Fruit fly (Drosophila melanogaster): ENCODE measurements around the gene wol.

The wol gene

DNA sequence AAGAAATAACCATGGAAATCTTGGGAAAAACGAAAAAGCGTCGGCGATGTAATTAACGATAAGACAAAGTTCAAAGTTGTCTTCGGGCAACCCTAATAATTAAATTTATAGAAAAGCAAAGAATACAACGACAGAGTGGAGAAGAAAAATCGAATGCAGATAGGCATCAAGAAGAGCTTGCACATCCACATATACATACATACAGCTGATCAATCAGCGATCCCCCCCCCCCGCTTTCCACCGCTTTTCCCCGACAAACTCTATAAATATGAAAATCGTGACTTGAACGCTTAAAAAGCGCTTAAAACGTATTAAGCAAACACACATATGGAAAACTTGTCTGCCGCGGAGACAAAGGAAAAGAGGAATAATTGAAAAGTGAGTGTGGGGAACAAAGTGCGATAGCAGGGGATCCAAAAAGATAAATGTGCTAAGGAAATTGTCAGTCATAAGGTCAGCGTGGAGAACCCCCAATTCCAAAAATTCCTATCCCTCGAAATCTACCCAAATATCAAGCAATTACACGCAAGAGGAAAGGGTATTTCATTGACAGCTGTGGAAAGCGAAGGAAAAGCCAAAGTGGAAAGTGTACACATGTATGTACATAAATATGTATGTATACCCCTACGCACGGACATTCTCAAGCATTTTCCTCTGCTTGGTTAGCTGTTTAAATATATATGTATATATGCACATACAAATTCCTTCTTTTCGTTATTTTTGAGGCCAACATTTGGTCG is 13.3 kb downstream of the wol start (continued):
- TF ChIP-seq tll (GFP tag; optimal IDR thresholded peaks at IDR 0.05) (peak in 1 of 2 experiments; percentile 71), CG15601 (tag; optimal IDR thresholded peaks at IDR 0.05) (peak; percentile 9), sd (tag; optimal IDR thresholded peaks at IDR 0.05) (peak; percentile 58), CG15696 (tag; optimal IDR thresholded peaks at IDR 0.05) (peak; percentile 53), Hr78 (GFP tag; optimal IDR thresholded peaks at IDR 0.05) (peak in 1 of 2 experiments; percentile 57), Chrac-16 (GFP tag; optimal IDR thresholded peaks at IDR 0.05) (no peak), al (GFP tag; IDR thresholded peaks at IDR 0.05) (no peak), vvl (GFP tag; IDR thresholded peaks at IDR 0.05) (peak; percentile 46; the same call in 1 of the 2 replicates), cg (GFP tag; optimal IDR thresholded peaks at IDR 0.05) (peak; percentile 43), chm (GFP tag; IDR thresholded peaks at IDR 0.05) (0 out of 2 replicates have a peak, but pooled peaks have one; percentile 17), CG4707 (GFP tag; optimal IDR thresholded peaks at IDR 0.05) (no peak), sens (GFP tag) (peak; percentile 78), grn (GFP tag; optimal IDR thresholded peaks at IDR 0.05) (peak; percentile 91), oc (tag; optimal IDR thresholded peaks at IDR 0.05) (peak; percentile 4), CG17829 (tag; optimal IDR thresholded peaks at IDR 0.05) (peak; percentile 12), Kr (GFP tag; optimal IDR thresholded peaks at IDR 0.05) (peak; percentile 67), CG2712 (tag; optimal IDR thresholded peaks at IDR 0.05) (peak; percentile 3), ac (GFP tag; optimal IDR thresholded peaks at IDR 0.05) (peak; percentile 59)

DNA sequence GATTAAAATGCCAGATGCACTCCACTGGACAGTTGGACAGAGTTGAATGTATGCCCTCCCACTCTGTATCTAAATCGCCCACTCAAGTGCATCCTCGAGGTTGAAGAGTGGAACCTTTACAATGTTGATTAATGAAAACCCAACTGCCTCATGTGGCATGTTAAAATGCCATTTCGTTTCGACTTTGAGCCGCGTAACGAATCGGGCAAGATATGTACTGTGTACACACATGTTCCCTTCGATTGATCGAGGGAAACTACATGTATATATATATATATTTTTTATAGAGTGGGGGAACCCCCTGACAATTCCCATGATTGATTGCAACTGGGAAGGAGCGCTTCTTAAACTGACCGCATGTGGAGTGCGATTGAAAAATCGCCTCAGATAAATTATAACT is 14.7 kb downstream of the wol start:
- peak; percentile 42 for TF ChIP-seq Med (GFP tag)
- no peak for TF ChIP-seq CG10366 (GFP tag; IDR thresholded peaks at IDR 0.05)
- peak; percentile 15 for TF ChIP-seq pros (GFP tag; optimal IDR thresholded peaks at IDR 0.05)
- peak; percentile 13 for TF ChIP-seq lab (GFP tag; optimal IDR thresholded peaks at IDR 0.05)
- peak; percentile 71 for TF ChIP-seq twi (tag; optimal IDR thresholded peaks at IDR 0.05)
- TF ChIP-seq gsb-n (tag; optimal IDR thresholded peaks at IDR 0.05), result peak; percentile 53
- TF ChIP-seq hbn (GFP tag; IDR thresholded peaks at IDR 0.05; ENCODE audit: partially characterized antibody), result no peak

DNA sequence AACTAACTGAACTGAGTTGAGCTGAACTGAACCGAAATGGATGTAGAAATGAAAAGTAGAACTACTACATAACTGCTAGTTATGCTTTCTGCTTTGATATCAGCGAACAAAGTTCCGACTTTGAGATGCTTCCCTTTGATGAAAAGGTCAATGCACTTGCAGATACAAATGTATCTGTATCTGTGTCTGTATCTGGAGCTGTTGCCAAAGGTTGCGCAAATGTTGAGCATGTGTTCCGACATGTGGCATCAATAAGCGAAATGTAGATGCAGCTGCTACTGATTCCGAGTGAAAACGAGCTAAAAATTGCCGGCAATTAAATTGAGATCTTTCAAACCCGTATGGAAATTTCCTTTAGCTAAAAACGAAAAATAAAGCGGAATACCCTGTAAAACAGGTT is 16.2 kb downstream of the wol start:
- TF ChIP-seq Nf-YA (GFP tag; IDR thresholded peaks at IDR 0.05) (no peak), Max (GFP tag; optimal IDR thresholded peaks at IDR 0.05) (no peak), sd (tag; optimal IDR thresholded peaks at IDR 0.05) (no peak), twi (tag; optimal IDR thresholded peaks at IDR 0.05) (peak; percentile 94)

DNA sequence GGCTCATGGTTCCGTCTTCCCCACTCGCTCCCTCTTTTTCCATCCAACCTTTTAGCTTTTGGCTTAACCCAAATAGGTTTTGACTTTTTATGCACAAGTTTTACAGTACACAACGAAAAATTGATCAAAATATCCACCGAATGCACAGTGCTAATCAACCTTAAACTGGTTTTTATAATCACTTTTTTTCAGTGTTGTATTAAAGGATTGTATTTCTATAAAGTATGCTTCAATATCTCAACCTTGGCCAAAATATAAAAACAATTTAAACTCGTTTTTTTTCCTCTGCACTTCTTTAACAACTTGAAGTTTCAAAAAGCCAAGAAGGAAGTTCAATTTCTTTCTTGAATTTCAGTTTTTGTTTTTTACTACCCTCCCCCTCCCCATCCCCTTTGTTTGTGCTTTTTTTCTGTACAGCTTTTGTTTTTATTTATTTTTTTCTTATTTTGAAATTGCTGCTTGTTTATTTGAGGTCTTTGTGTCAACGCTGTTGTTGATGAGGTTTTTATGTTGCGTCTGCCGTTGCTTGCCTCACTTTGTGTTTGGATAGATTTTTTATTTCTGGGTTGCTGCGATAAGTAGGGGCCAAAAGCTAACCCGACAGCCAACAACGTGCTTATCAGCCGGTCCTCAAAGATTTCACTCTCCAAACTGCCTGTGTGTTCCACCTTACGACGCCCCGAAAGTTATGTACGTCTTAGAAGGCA is 17.7 kb downstream of the wol start:
- TF ChIP-seq CG3281 (GFP tag; optimal IDR thresholded peaks at IDR 0.05) (peak; percentile 9), CG15601 (tag; optimal IDR thresholded peaks at IDR 0.05) (peak; percentile 10), Hr51 (GFP tag; optimal IDR thresholded peaks at IDR 0.05) (peak in 1 of 2 experiments; percentile 13), Asciz (GFP tag; optimal IDR thresholded peaks at IDR 0.05) (peak; percentile 58), phol (tag; optimal IDR thresholded peaks at IDR 0.05) (peak; percentile 47), Sox102F (GFP tag; optimal IDR thresholded peaks at IDR 0.05) (peak; percentile 74), prd (optimal IDR thresholded peaks at IDR 0.05) (no peak), prd (GFP tag; IDR thresholded peaks at IDR 0.05) (peak; percentile 38; the same call in 1 of the 3 replicates), eve (GFP tag; optimal IDR thresholded peaks at IDR 0.05) (peak in 1 of 2 experiments; percentile 80), CG18262 (tag; optimal IDR thresholded peaks at IDR 0.05) (peak; percentile 43), bsh (GFP tag; optimal IDR thresholded peaks at IDR 0.05) (peak in 1 of 2 experiments; percentile 61), D19A (tag; optimal IDR thresholded peaks at IDR 0.05) (peak; percentile 22), CG5180 (GFP tag; optimal IDR thresholded peaks at IDR 0.05) (peak; percentile 33), nerfin-1 (tag; optimal IDR thresholded peaks at IDR 0.05) (no peak), CG7839 (tag; optimal IDR thresholded peaks at IDR 0.05) (peak; percentile 41), dmrt99B (tag; optimal IDR thresholded peaks at IDR 0.05) (peak; percentile 43)
